Fruit fly (Drosophila melanogaster): ENCODE measurements around the gene CG33271.
A peak's percentile ranks its signal among the peaks of the same experiment; 100 is the strongest.

CG33271 gene

DNA sequence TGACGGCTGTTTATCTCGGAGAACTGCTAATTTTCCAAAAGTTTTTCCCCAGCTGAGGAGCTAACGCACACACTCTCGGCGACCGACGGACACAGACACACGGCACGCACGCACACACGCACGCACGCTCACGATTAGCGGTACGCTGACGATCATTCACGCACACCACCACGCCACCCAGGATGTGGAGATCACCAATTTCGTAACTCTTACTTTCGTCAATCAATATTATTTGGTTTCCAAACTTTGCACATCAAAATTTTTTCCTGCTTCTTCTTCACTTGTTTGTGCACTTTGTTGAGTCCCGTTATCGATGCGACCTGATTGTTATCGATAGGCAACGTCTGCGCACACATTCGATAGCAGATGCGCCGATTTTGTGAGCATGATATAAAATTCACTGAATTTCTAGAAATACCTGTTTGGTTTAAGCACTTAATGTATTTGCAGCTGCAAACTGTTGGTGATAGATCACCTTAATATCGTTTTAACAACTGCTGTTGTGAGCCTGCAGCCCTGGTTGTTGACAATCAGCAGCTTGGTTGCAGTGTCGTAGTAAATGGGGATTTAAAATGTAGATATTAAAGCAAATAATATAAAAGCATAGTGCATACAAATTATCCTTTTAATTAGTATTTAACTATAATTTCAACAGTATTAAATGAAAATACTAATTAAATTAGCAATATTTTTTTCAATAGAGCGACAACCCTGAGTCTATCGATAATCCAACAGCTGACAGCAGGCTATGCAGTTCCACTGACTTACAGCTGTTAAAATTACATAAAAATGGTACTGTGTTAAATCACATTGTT lies 15.1 kb downstream of the CG33271 start, which contains the start of the genes CG7394 and Mob2 (continued):
- TF ChIP-seq CG34224 (GFP tag; IDR thresholded peaks at IDR 0.05; ENCODE audit: partially characterized antibody) (peak; percentile 87), CG8359 (GFP tag; optimal IDR thresholded peaks at IDR 0.05; ENCODE audit: borderline replicate concordance) (peak; percentile 38), tgo (GFP tag; IDR thresholded peaks at IDR 0.05) (peak; percentile 89), CG12219 (GFP tag; optimal IDR thresholded peaks at IDR 0.05) (peak; percentile 77), Lpt (GFP tag; optimal IDR thresholded peaks at IDR 0.05) (no peak), BEAF-32 (GFP tag; optimal IDR thresholded peaks at IDR 0.05) (peak; percentile 91), luna (GFP tag; optimal IDR thresholded peaks at IDR 0.05) (peak; percentile 63), Abd-B (GFP tag; optimal IDR thresholded peaks at IDR 0.05) (peak; percentile 90), CG10565 (GFP tag; optimal IDR thresholded peaks at IDR 0.05) (no peak), Doc3 (GFP tag; IDR thresholded peaks at IDR 0.05; ENCODE audit: partially characterized antibody) (peak; percentile 93), CG13296 (GFP tag; optimal IDR thresholded peaks at IDR 0.05) (peak; percentile 83), CG14667 (GFP tag; IDR thresholded peaks at IDR 0.05) (peak; percentile 81), Bgb (GFP tag; IDR thresholded peaks at IDR 0.05; ENCODE audit: partially characterized antibody) (peak; percentile 83), CG17328 (GFP tag; IDR thresholded peaks at IDR 0.05) (peak; percentile 92), CrebB (tag; optimal IDR thresholded peaks at IDR 0.05) (peak; percentile 83), CG15011 (GFP tag; optimal IDR thresholded peaks at IDR 0.05) (peak; percentile 79), CG8478 (optimal IDR thresholded peaks at IDR 0.05) (no peak), CG18476 (GFP tag; optimal IDR thresholded peaks at IDR 0.05) (peak; percentile 81), eyg (GFP tag; optimal IDR thresholded peaks at IDR 0.05) (peak; percentile 64), dati (GFP tag; IDR thresholded peaks at IDR 0.05) (peak; percentile 67; the same call in 1 of the 2 replicates), Six4 (GFP tag; optimal IDR thresholded peaks at IDR 0.05) (peak; percentile 90), Nf-YA (GFP tag; IDR thresholded peaks at IDR 0.05) (peak; percentile 76), crc (GFP tag; optimal IDR thresholded peaks at IDR 0.05) (peak; percentile 60), lbe (GFP tag; optimal IDR thresholded peaks at IDR 0.05) (peak; percentile 88), cg (GFP tag; optimal IDR thresholded peaks at IDR 0.05) (peak; percentile 91), CG17802 (tag; optimal IDR thresholded peaks at IDR 0.05) (peak; percentile 62), caup (GFP tag; optimal IDR thresholded peaks at IDR 0.05; ENCODE audit: severe bottlenecking) (peak; percentile 83), Med (GFP tag) (peak; percentile 98), Hmx (GFP tag; optimal IDR thresholded peaks at IDR 0.05) (peak; percentile 82), Rx (GFP tag; IDR thresholded peaks at IDR 0.05) (peak; percentile 78), br (optimal IDR thresholded peaks at IDR 0.05) (no peak), tx (GFP tag; optimal IDR thresholded peaks at IDR 0.05) (peak; percentile 81), D (optimal IDR thresholded peaks at IDR 0.05) (peak; percentile 63), D (GFP tag; optimal IDR thresholded peaks at IDR 0.05) (peak; percentile 70), CG1529 (GFP tag; optimal IDR thresholded peaks at IDR 0.05) (peak; percentile 63), CG15601 (tag; optimal IDR thresholded peaks at IDR 0.05) (peak; percentile 83), CG3995 (GFP tag; optimal IDR thresholded peaks at IDR 0.05) (peak; percentile 61), sug (tag; optimal IDR thresholded peaks at IDR 0.05) (peak; percentile 88), Optix (GFP tag; IDR thresholded peaks at IDR 0.05) (peak; percentile 75), Dbx (GFP tag; IDR thresholded peaks at IDR 0.05) (peak; percentile 96), gem (tag; optimal IDR thresholded peaks at IDR 0.05) (peak; percentile 94), kay (GFP tag; optimal IDR thresholded peaks at IDR 0.05) (peak; percentile 84), ems (GFP tag; optimal IDR thresholded peaks at IDR 0.05) (peak; percentile 83), Chrac-16 (GFP tag; optimal IDR thresholded peaks at IDR 0.05) (peak; percentile 90), scrt (GFP tag; optimal IDR thresholded peaks at IDR 0.05) (peak; percentile 64), E2f2 (GFP tag; IDR thresholded peaks at IDR 0.05) (peak; percentile 70), klu (GFP tag; IDR thresholded peaks at IDR 0.05) (peak; percentile 80), C15 (GFP tag; IDR thresholded peaks at IDR 0.05) (peak; percentile 27; the same call in 1 of the 3 replicates), h (optimal IDR thresholded peaks at IDR 0.05) (no peak), Hmr (GFP tag; optimal IDR thresholded peaks at IDR 0.05) (peak; percentile 88)

Measured in whole organism, embryonic.